Fruit fly (Drosophila melanogaster): ENCODE measurements around the gene RNaseX25.
A peak's percentile ranks its signal among the peaks of the same experiment; 100 is the strongest.

Gene RNaseX25

dm6 chr3L:7988828-7989673, 18.7 kb downstream of the RNaseX25 start (continued):
- TF ChIP-seq D19A (tag; optimal IDR thresholded peaks at IDR 0.05) = peak; percentile 69
- TF ChIP-seq gsb (GFP tag; IDR thresholded peaks at IDR 0.05) = 0 out of 2 replicates have a peak, but pooled peaks have one; percentile 21
- peak; percentile 41; the same call in 1 of the 2 replicates for TF ChIP-seq CG14014 (GFP tag; IDR thresholded peaks at IDR 0.05)
- peak; percentile 72 for TF ChIP-seq bcd (GFP tag; optimal IDR thresholded peaks at IDR 0.05)
- TF ChIP-seq insv (GFP tag; optimal IDR thresholded peaks at IDR 0.05) = no peak
- peak; percentile 38; the same call in 1 of the 2 replicates for TF ChIP-seq wor (GFP tag; IDR thresholded peaks at IDR 0.05)
- peak; percentile 21 for TF ChIP-seq Hmr (GFP tag; optimal IDR thresholded peaks at IDR 0.05)
- TF ChIP-seq pnt (GFP tag; optimal IDR thresholded peaks at IDR 0.05) = peak; percentile 74
- peak; percentile 52 for TF ChIP-seq sob (GFP tag; IDR thresholded peaks at IDR 0.05)
- TF ChIP-seq CG12236 (GFP tag; optimal IDR thresholded peaks at IDR 0.05) = peak; percentile 27
- TF ChIP-seq dm (GFP tag; optimal IDR thresholded peaks at IDR 0.05) = no peak
- TF ChIP-seq Abd-B (GFP tag; optimal IDR thresholded peaks at IDR 0.05) = peak; percentile 38
- TF ChIP-seq CG16863 (GFP tag; optimal IDR thresholded peaks at IDR 0.05) = peak; percentile 33
- no peak for TF ChIP-seq vfl (GFP tag; optimal IDR thresholded peaks at IDR 0.05)
- TF ChIP-seq CG10209 (GFP tag; optimal IDR thresholded peaks at IDR 0.05) = peak; percentile 72
- TF ChIP-seq NK7.1 (GFP tag; optimal IDR thresholded peaks at IDR 0.05) = peak; percentile 31
- TF ChIP-seq peb (GFP tag; IDR thresholded peaks at IDR 0.05) = peak; percentile 48; the same call in 1 of the 2 replicates
- TF ChIP-seq Antp (GFP tag; optimal IDR thresholded peaks at IDR 0.05) = peak; percentile 21
- peak; percentile 71 for TF ChIP-seq Sox102F (GFP tag; optimal IDR thresholded peaks at IDR 0.05)
- no peak for TF ChIP-seq CG9609 (GFP tag; optimal IDR thresholded peaks at IDR 0.05)
- TF ChIP-seq nom (GFP tag; optimal IDR thresholded peaks at IDR 0.05) = no peak
- TF ChIP-seq CG1529 (GFP tag; optimal IDR thresholded peaks at IDR 0.05) = peak; percentile 70
- TF ChIP-seq CG12219 (GFP tag; optimal IDR thresholded peaks at IDR 0.05) = peak; percentile 55
- no peak for TF ChIP-seq GATAe (GFP tag; conservative IDR thresholded peaks at IDR 0.05)
- TF ChIP-seq lab (GFP tag; optimal IDR thresholded peaks at IDR 0.05) = peak; percentile 66
- TF ChIP-seq dan (GFP tag; IDR thresholded peaks at IDR 0.05) = no peak; the same call in 1 of the 2 replicates
- no peak; the same call in 1 of the 2 replicates for TF ChIP-seq CG6272 (GFP tag; IDR thresholded peaks at IDR 0.05)
- peak; percentile 53 for TF ChIP-seq ac (GFP tag; optimal IDR thresholded peaks at IDR 0.05)
- TF ChIP-seq CG7963 (GFP tag; IDR thresholded peaks at IDR 0.05; ENCODE audit: partially characterized antibody) = no peak
- TF ChIP-seq ATbp (GFP tag; optimal IDR thresholded peaks at IDR 0.05) = peak; percentile 69
- no peak for TF ChIP-seq vnd (GFP tag; IDR thresholded peaks at IDR 0.05; ENCODE audit: partially characterized antibody)
- TF ChIP-seq ase (GFP tag; IDR thresholded peaks at IDR 0.05) = peak; percentile 52; the same call in 1 of the 3 replicates
- peak; percentile 8 for TF ChIP-seq CrebB (tag; optimal IDR thresholded peaks at IDR 0.05)
- peak; percentile 66 for TF ChIP-seq CG5245 (GFP tag; optimal IDR thresholded peaks at IDR 0.05)
- peak; percentile 22 for TF ChIP-seq fd64A (GFP tag; optimal IDR thresholded peaks at IDR 0.05)
- peak; percentile 59 for TF ChIP-seq Chrac-16 (GFP tag; optimal IDR thresholded peaks at IDR 0.05)
- peak; percentile 59 for TF ChIP-seq CG18764 (GFP tag; optimal IDR thresholded peaks at IDR 0.05)
- peak; percentile 27 for TF ChIP-seq BtbVII (GFP tag; optimal IDR thresholded peaks at IDR 0.05)
- TF ChIP-seq grau (tag; optimal IDR thresholded peaks at IDR 0.05) = peak; percentile 68
- peak; percentile 38 for TF ChIP-seq scrt (GFP tag; optimal IDR thresholded peaks at IDR 0.05)
- peak; percentile 65 for TF ChIP-seq CG13775 (GFP tag; optimal IDR thresholded peaks at IDR 0.05)
- TF ChIP-seq tap (tag; optimal IDR thresholded peaks at IDR 0.05) = peak; percentile 2
- peak; percentile 80 for TF ChIP-seq CG7839 (tag; optimal IDR thresholded peaks at IDR 0.05)
- TF ChIP-seq ind (GFP tag; optimal IDR thresholded peaks at IDR 0.05) = peak; percentile 49
- TF ChIP-seq sens (GFP tag) = peak; percentile 97
- peak; percentile 73 for TF ChIP-seq vvl (GFP tag; IDR thresholded peaks at IDR 0.05)
- peak; percentile 45; the same call in 1 of the 2 replicates for TF ChIP-seq Awh (GFP tag; IDR thresholded peaks at IDR 0.05)
- peak; percentile 46; the same call in 1 of the 3 replicates for TF ChIP-seq H15 (GFP tag; IDR thresholded peaks at IDR 0.05)
- peak; percentile 52 for TF ChIP-seq Usf (GFP tag; optimal IDR thresholded peaks at IDR 0.05)

Measured in whole organism, embryonic.